Worm (Caenorhabditis elegans) whole organism, L1 larva: Measurements from ENCODE around the gene Y37A1A.2.
"Not testable (repeated sequence)": the region's sequence is repeated elsewhere in the genome, so short reads cannot be mapped to it uniquely, and the experiment has no call there.

Source experiments
- blmp-1 ChIP-seq: fragments of 150-350 bp; optimal IDR thresholded peaks from 2 replicates; lab custom pipeline; 2014; ENCODE audit warnings: missing biosample characterization, missing genetic modification characterization
- ceh-90 ChIP-seq: sonication (generic microtip); optimal IDR thresholded peaks from 2 replicates; lab custom pipeline; 2016; ENCODE audit warnings: missing genetic modification characterization, missing compliant biosample characterization
- fkh-10 ChIP-seq: sonication (generic microtip); optimal IDR thresholded peaks from 2 replicates; lab custom pipeline; 2017; ENCODE audit warnings: missing biosample characterization, missing genetic modification reagents, missing genetic modification characterization
- hpl-2 ChIP-seq: fragments of 150-350 bp; optimal IDR thresholded peaks from 2 replicates; lab custom pipeline; 2014; ENCODE audit warnings: missing biosample characterization, missing genetic modification reagents, missing genetic modification characterization
- mef-2 ChIP-seq: fragments of 150-350 bp; optimal IDR thresholded peaks from 2 replicates; lab custom pipeline; 2014; ENCODE audit warnings: missing biosample characterization, missing genetic modification characterization
- nhr-237 ChIP-seq: fragments of 150-350 bp; optimal IDR thresholded peaks from 2 replicates; lab custom pipeline; 2014; ENCODE audit warnings: missing biosample characterization, missing genetic modification characterization
- nhr-28 ChIP-seq: fragments of 150-350 bp; optimal IDR thresholded peaks from 2 replicates; lab custom pipeline; 2014; ENCODE audit warnings: missing biosample characterization, missing genetic modification characterization
- nhr-76 ChIP-seq: sonication (generic microtip); optimal IDR thresholded peaks from 2 replicates; lab custom pipeline; 2017; ENCODE audit warnings: missing biosample characterization, missing genetic modification characterization
- nhr-90 ChIP-seq: sonication (generic microtip); optimal IDR thresholded peaks from 2 replicates; lab custom pipeline; 2016; ENCODE audit warnings: mild to moderate bottlenecking, missing genetic modification characterization, missing compliant biosample characterization; ENCODE audit not compliant: poor library complexity
- snpc-4 ChIP-seq: fragments of 150-350 bp; optimal IDR thresholded peaks from 2 replicates; lab custom pipeline; 2014; ENCODE audit warnings: missing biosample characterization, missing genetic modification characterization
- ztf-11 ChIP-seq, 2 experiments: sonication (generic microtip); optimal IDR thresholded peaks; 2 replicates each; lab custom pipeline; 2016 to 2017; ENCODE audit warnings: missing genetic modification characterization in 2 of 2, missing biosample characterization in 1 of 2, missing compliant biosample characterization in 1 of 2

DNA sequence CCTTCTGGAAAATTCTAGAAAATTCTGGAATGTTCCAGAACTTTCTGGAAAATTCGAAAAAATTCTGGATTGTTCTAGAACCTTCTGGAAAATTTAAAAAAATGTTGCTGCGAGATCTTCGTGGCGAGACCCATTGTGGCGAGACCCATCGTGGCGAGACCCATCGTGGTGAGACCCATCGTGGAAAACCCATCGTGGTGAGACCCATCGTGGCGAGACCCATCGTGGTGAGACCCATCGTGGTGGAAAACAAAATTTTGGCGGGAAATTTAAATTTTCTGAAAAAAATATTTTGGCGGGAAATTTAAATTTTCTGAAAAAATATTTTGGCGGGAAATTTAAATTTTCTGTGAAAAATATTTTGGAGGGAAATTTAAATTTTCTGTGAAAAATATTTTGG lies 9.5 kb upstream of the Y37A1A.2 start:
- TF ChIP-seq ceh-90; hpl-2 (GFP tag; lab: Kevin White, UChicago); nhr-90; nhr-237 (tag; lab: Kevin White, UChicago); ztf-11 (tag; optimal IDR thresholded peaks at IDR 0.05; lab: Kevin White, UChicago); fkh-10 (GFP tag; lab: Kevin White, UChicago); nhr-28 (tag; lab: Kevin White, UChicago); mef-2 (tag; lab: Kevin White, UChicago); snpc-4 (tag; lab: Kevin White, UChicago); nhr-76 (tag; lab: Kevin White, UChicago); blmp-1 (tag; lab: Kevin White, UChicago): not testable (repeated sequence)
